Worm (Caenorhabditis elegans) whole organism, late embryonic: Measurements from ENCODE around the gene T27A10.2.

Experiments used
- C38D4.7 ChIP-seq: fragments of 200-800 bp; sonication (Bioruptor generic); optimal IDR thresholded peaks from 2 replicates; lab custom pipeline; 2018; ENCODE audit warnings: mild to moderate bottlenecking, missing genetic modification characterization, moderate library complexity, missing compliant biosample characterization
- ceh-2 ChIP-seq: sonication (generic microtip); optimal IDR thresholded peaks from 2 replicates; lab custom pipeline; 2016; ENCODE audit warnings: missing genotype, missing genetic modification characterization, missing compliant biosample characterization
- fkh-10 ChIP-seq: fragments of 150-350 bp; optimal IDR thresholded peaks from 2 replicates; lab custom pipeline; 2014; ENCODE audit warnings: missing biosample characterization, missing genetic modification reagents, missing genetic modification characterization

ce11 chrX:3596303-3596772, 10.6 kb downstream of the T27A10.2 start, which contains the start of gene T27A10.6:
- TF ChIP-seq fkh-10 (GFP tag; lab: Kevin White, UChicago) (no peak), C38D4.7 (GFP tag; lab: Kevin White, UChicago) (no peak), ceh-2 (tag; lab: Kevin White, UChicago) (no peak)
